Worm (Caenorhabditis elegans) whole organism, L4 larva: ENCODE results near the gene F32D8.8.
A peak's percentile ranks its signal among the peaks of the same experiment; 100 is the strongest.

Source experiments
- ZK337.2 ChIP-seq: fragments of 200-800 bp; sonication (Bioruptor generic); IDR thresholded peaks from 2 replicates; pipeline ENCODE4 v1.3.6; 2022; ENCODE audit warnings: missing genetic modification reagents, missing genetic modification characterization, missing compliant biosample characterization
- ama-1 ChIP-seq: fragments of 150-350 bp; optimal IDR thresholded peaks from 2 replicates; lab custom pipeline; 2014; ENCODE audit warnings: inconsistent platforms, mixed read lengths
- ceh-44 ChIP-seq: fragments of 200-800 bp; sonication (Bioruptor generic); IDR thresholded peaks from 2 replicates; pipeline ENCODE4 v1.3.6; 2022; ENCODE audit warnings: missing genetic modification reagents, missing genetic modification characterization, missing compliant biosample characterization
- ces-1 ChIP-seq: fragments of 150-350 bp; sonication (generic microtip); optimal IDR thresholded peaks from 4 replicates; lab custom pipeline; 2014; ENCODE audit warnings: missing biosample characterization, missing genetic modification reagents, missing genetic modification characterization
- dmd-6 ChIP-seq: fragments of 200-800 bp; sonication (Bioruptor generic); IDR thresholded peaks from 2 replicates; pipeline ENCODE4 v1.3.6; 2022; ENCODE audit warnings: missing genetic modification reagents, missing genetic modification characterization, missing compliant biosample characterization
- hlh-11 ChIP-seq: fragments of 200-800 bp; sonication (Bioruptor generic); optimal IDR thresholded peaks from 2 replicates; lab custom pipeline; 2018; ENCODE audit warnings: mild to moderate bottlenecking, missing genetic modification characterization, missing compliant biosample characterization
- mxl-3 ChIP-seq: fragments of 200-800 bp; sonication (Bioruptor generic); optimal IDR thresholded peaks from 2 replicates; lab custom pipeline; 2018; ENCODE audit warnings: mild to moderate bottlenecking, missing genetic modification characterization, missing compliant biosample characterization
- nhr-102 ChIP-seq: sonication (generic microtip); optimal IDR thresholded peaks from 2 replicates; lab custom pipeline; 2016; ENCODE audit warnings: mild to moderate bottlenecking, missing genetic modification characterization, moderate library complexity, missing compliant biosample characterization
- nhr-111 ChIP-seq: fragments of 200-800 bp; sonication (Bioruptor generic); optimal IDR thresholded peaks from 2 replicates; lab custom pipeline; 2018; ENCODE audit warnings: mild to moderate bottlenecking, missing genetic modification characterization, missing compliant biosample characterization
- nhr-237 ChIP-seq: sonication (generic microtip); optimal IDR thresholded peaks from 2 replicates; lab custom pipeline; 2017; ENCODE audit warnings: missing biosample characterization, missing genetic modification characterization
- nhr-25 ChIP-seq: sonication (generic microtip); optimal IDR thresholded peaks from 2 replicates; lab custom pipeline; 2017; ENCODE audit warnings: missing genetic modification characterization, mild to moderate bottlenecking, missing compliant biosample characterization, antibody characterized with exemption, moderate library complexity, borderline replicate concordance; ENCODE audit not compliant: insufficient read depth
- nhr-48 ChIP-seq: sonication (generic microtip); optimal IDR thresholded peaks from 2 replicates; lab custom pipeline; 2016; ENCODE audit warnings: mild to moderate bottlenecking, missing genetic modification characterization, missing compliant biosample characterization
- nhr-77 ChIP-seq: fragments of 150-350 bp; optimal IDR thresholded peaks from 2 replicates; lab custom pipeline; 2014; ENCODE audit warnings: missing biosample characterization, missing genetic modification characterization
- unc-62 ChIP-seq, 3 experiments: fragments of 150-350 bp in 1 of 3; sonication (generic microtip); optimal IDR thresholded peaks in 2 of 3; peaks in 1 of 3; 1 replicate in 1 of 3; 2 replicates in 2 of 3; lab custom pipeline; 2014 to 2017; ENCODE audit warnings: missing biosample characterization in 3 of 3, missing genetic modification characterization in 3 of 3, missing genetic modification reagents in 3 of 3, missing genotype in 1 of 3

F32D8.8 gene

ce11 chrV:10855363-10855762 lies 47.2 kb downstream of the F32D8.8 start (continued):
- TF ChIP-seq nhr-111 (GFP tag; lab: Kevin White, UChicago) (no peak), nhr-48 (tag; lab: Kevin White, UChicago) (peak; percentile 60), nhr-237 (tag; lab: Kevin White, UChicago) (no peak), dmd-6 (GFP tag; lab: Robert Waterston, UW) (peak; percentile 97), hlh-11 (peak; percentile 89), ZK337.2 (GFP tag; lab: Robert Waterston, UW) (no peak), mxl-3 (GFP tag; lab: Kevin White, UChicago) (peak; percentile 50), nhr-102 (tag; lab: Kevin White, UChicago) (peak; percentile 38), nhr-77 (tag; lab: Kevin White, UChicago) (peak; percentile 59)

- no peak for TF ChIP-seq mxl-3 (GFP tag; lab: Kevin White, UChicago)
- TF ChIP-seq nhr-25 (tag; lab: Kevin White, UChicago): no peak
- TF ChIP-seq ama-1: peak; percentile 49
- TF ChIP-seq ces-1 (GFP tag; lab: Kevin White, UChicago): no peak
- TF ChIP-seq unc-62 (GFP tag; optimal IDR thresholded peaks at IDR 0.05 in 1 of 2; lab: Kevin White, UChicago): peak in 1 of 2 experiments; percentile 75
- TF ChIP-seq unc-62 (tag; optimal IDR thresholded peaks at IDR 0.05; lab: Kevin White, UChicago): no peak
- no peak for TF ChIP-seq ceh-44 (GFP tag; lab: Robert Waterston, UW)
Observed at ce11 chrV:10854197-10854596, 48.4 kb downstream of the F32D8.8 start.
